Fruit fly (Drosophila melanogaster) whole organism, embryonic: ENCODE measurements around the gene RPA3.

Experiments
- Antp ChIP-seq: fragments of 200-800 bp; sonication (Bioruptor generic); optimal IDR thresholded peaks from 3 replicates; lab custom pipeline; 2016; ENCODE audit warnings: missing biosample characterization, missing genetic modification characterization
- CG11093 ChIP-seq: fragments of 200-800 bp; sonication (Bioruptor generic); IDR thresholded peaks from 3 replicates; pipeline ENCODE4 v1.3.6; 2022; ENCODE audit warnings: missing biosample characterization, missing genetic modification characterization
- CG11696 ChIP-seq: fragments of 200-800 bp; sonication (Bioruptor generic); IDR thresholded peaks from 2 replicates; pipeline ENCODE4 v1.3.6; 2022; ENCODE audit warnings: missing biosample characterization, missing genetic modification characterization
- CG12104 ChIP-seq: fragments of 200-800 bp; sonication (Bioruptor generic); optimal IDR thresholded peaks from 3 replicates; lab custom pipeline; 2016; ENCODE audit warnings: missing biosample characterization, missing genetic modification characterization
- CG13624 ChIP-seq: fragments of 200-800 bp; sonication (Bioruptor generic); optimal IDR thresholded peaks from 2 replicates; lab custom pipeline; 2016; ENCODE audit warnings: missing biosample characterization, missing genetic modification characterization
- CG17385 ChIP-seq: fragments of 200-800 bp; sonication (Bioruptor generic); optimal IDR thresholded peaks from 3 replicates; lab custom pipeline; 2018; ENCODE audit warnings: missing biosample characterization, mild to moderate bottlenecking, missing genetic modification characterization
- CG18476 ChIP-seq: fragments of 200-800 bp; sonication (Bioruptor generic); optimal IDR thresholded peaks from 2 replicates; lab custom pipeline; 2016; ENCODE audit warnings: missing biosample characterization, mild to moderate bottlenecking, missing genetic modification characterization
- CG2202 ChIP-seq: fragments of 200-800 bp; sonication (Bioruptor generic); optimal IDR thresholded peaks from 2 replicates; lab custom pipeline; 2018; ENCODE audit warnings: missing biosample characterization, mild to moderate bottlenecking, missing genetic modification characterization
- CG30403 ChIP-seq: fragments of 200-800 bp; sonication (Bioruptor generic); optimal IDR thresholded peaks from 3 replicates; lab custom pipeline; 2016; ENCODE audit warnings: missing biosample characterization, missing genetic modification characterization
- CG33213 ChIP-seq: fragments of 200-800 bp; sonication (Bioruptor generic); optimal IDR thresholded peaks from 3 replicates; lab custom pipeline; 2016; ENCODE audit warnings: missing biosample characterization, missing genetic modification characterization
- CG4328 ChIP-seq: fragments of 200-800 bp; sonication (Bioruptor generic); optimal IDR thresholded peaks from 3 replicates; lab custom pipeline; 2017; ENCODE audit warnings: missing biosample characterization, missing genetic modification reagents, missing genetic modification characterization
- CG7357 ChIP-seq: fragments of 200-800 bp; sonication (Bioruptor generic); IDR thresholded peaks from 3 replicates; pipeline ENCODE4 v1.3.6; 2022; ENCODE audit warnings: missing biosample characterization, missing genetic modification characterization
- CG8478 ChIP-seq: fragments of >200 bp; optimal IDR thresholded peaks from 2 replicates; lab custom pipeline; 2018
- CG9609 ChIP-seq: fragments of 200-800 bp; sonication (Bioruptor generic); optimal IDR thresholded peaks from 3 replicates; lab custom pipeline; 2016; ENCODE audit warnings: missing biosample characterization, missing genetic modification characterization
- D ChIP-seq, 2 experiments: fragments of 200-800 bp in 1 of 2; fragments of >200 bp in 1 of 2; sonication (Bioruptor generic) in 1 of 2; optimal IDR thresholded peaks; 2 replicates in 1 of 2; 3 replicates in 1 of 2; lab custom pipeline; 2017; ENCODE audit warnings: mild to moderate bottlenecking in 1 of 2, missing biosample characterization in 1 of 2, missing genetic modification characterization in 1 of 2, missing genetic modification reagents in 1 of 2
- Drgx ChIP-seq: fragments of 200-800 bp; sonication (Bioruptor generic); IDR thresholded peaks from 2 replicates; pipeline ENCODE4 v1.3.6; 2022; ENCODE audit warnings: missing biosample characterization, missing genetic modification characterization
- ERR ChIP-seq: fragments of 200-800 bp; sonication (Bioruptor generic); optimal IDR thresholded peaks from 2 replicates; lab custom pipeline; 2016; ENCODE audit warnings: missing biosample characterization, missing genetic modification characterization
- Ets65A ChIP-seq: fragments of 200-800 bp; sonication (Bioruptor generic); peaks from one replicate; lab custom pipeline; 2016; ENCODE audit warnings: missing biosample characterization, missing genetic modification characterization
- HmgD ChIP-seq: fragments of 200-800 bp; sonication (Bioruptor generic); optimal IDR thresholded peaks from 3 replicates; lab custom pipeline; 2016; ENCODE audit warnings: missing biosample characterization, missing genetic modification characterization
- Mrtf ChIP-seq: fragments of 200-800 bp; sonication (Bioruptor generic); IDR thresholded peaks from 3 replicates; pipeline ENCODE4 v1.3.6; 2022; ENCODE audit warnings: missing biosample characterization, missing genetic modification characterization
- Nf-YA ChIP-seq: fragments of 200-800 bp; sonication (Bioruptor generic); IDR thresholded peaks from 2 replicates; pipeline ENCODE4 v1.3.6; 2022; ENCODE audit warnings: missing biosample characterization, missing genetic modification characterization
- NfI ChIP-seq: fragments of 200-800 bp; sonication (Bioruptor generic); optimal IDR thresholded peaks from 3 replicates; lab custom pipeline; 2018; ENCODE audit warnings: missing biosample characterization, mild to moderate bottlenecking, missing genetic modification characterization, moderate library complexity
- Oaz ChIP-seq: fragments of 200-800 bp; sonication (Bioruptor generic); IDR thresholded peaks from 2 replicates; pipeline ENCODE4 v1.3.6; 2022; ENCODE audit warnings: missing biosample characterization, missing genetic modification characterization
- Oli ChIP-seq: fragments of 200-800 bp; sonication (Bioruptor generic); optimal IDR thresholded peaks from 2 replicates; lab custom pipeline; 2018; ENCODE audit warnings: missing biosample characterization, mild to moderate bottlenecking, missing genetic modification characterization, moderate library complexity
- Sry-δ ChIP-seq: fragments of 200-800 bp; sonication (Bioruptor generic); optimal IDR thresholded peaks from 2 replicates; lab custom pipeline; 2016; ENCODE audit warnings: missing biosample characterization, missing genetic modification characterization
- Taf1 ChIP-seq: fragments of 200-800 bp; sonication (Bioruptor generic); IDR thresholded peaks from 2 replicates; pipeline ENCODE4 v1.3.6; 2022; ENCODE audit warnings: missing biosample characterization, missing genetic modification characterization
- Xrp1 ChIP-seq: fragments of 200-800 bp; sonication (Bioruptor generic); IDR thresholded peaks from 2 replicates; pipeline ENCODE4 v1.3.6; 2022; ENCODE audit warnings: missing biosample characterization, missing genetic modification characterization
- ab ChIP-seq: fragments of 200-800 bp; sonication (Bioruptor generic); optimal IDR thresholded peaks from 2 replicates; lab custom pipeline; 2016; ENCODE audit warnings: missing biosample characterization, missing genetic modification characterization
- abd-A ChIP-seq: fragments of 200-800 bp; sonication (Bioruptor generic); optimal IDR thresholded peaks from 3 replicates; lab custom pipeline; 2019; ENCODE audit warnings: missing biosample characterization, mild to moderate bottlenecking, missing genetic modification characterization, moderate library complexity
- ac ChIP-seq: fragments of 200-800 bp; sonication (Bioruptor generic); optimal IDR thresholded peaks from 3 replicates; lab custom pipeline; 2017; ENCODE audit warnings: missing biosample characterization, mild to moderate bottlenecking, missing genetic modification characterization
- ap ChIP-seq: fragments of 200-800 bp; sonication (Bioruptor generic); IDR thresholded peaks from 2 replicates; pipeline ENCODE4 v1.3.6; 2022; ENCODE audit warnings: missing biosample characterization, missing genetic modification characterization
- btn ChIP-seq: fragments of 200-800 bp; sonication (Bioruptor generic); optimal IDR thresholded peaks from 2 replicates; lab custom pipeline; 2016; ENCODE audit warnings: missing biosample characterization, missing genetic modification characterization
- cato ChIP-seq: fragments of 200-800 bp; sonication (Bioruptor generic); optimal IDR thresholded peaks from 2 replicates; lab custom pipeline; 2016; ENCODE audit warnings: missing biosample characterization, missing genetic modification characterization, borderline replicate concordance
- cwo ChIP-seq: fragments of 200-800 bp; sonication (Bioruptor generic); optimal IDR thresholded peaks from 3 replicates; lab custom pipeline; 2017; ENCODE audit warnings: missing biosample characterization, missing genetic modification characterization, mild to moderate bottlenecking, moderate library complexity, missing genetic modification reagents
- dati ChIP-seq: fragments of 200-800 bp; sonication (Bioruptor generic); IDR thresholded peaks from 2 replicates; pipeline ENCODE4 v1.3.6; 2022; ENCODE audit warnings: missing biosample characterization, missing genetic modification characterization
- dmrt99B ChIP-seq: fragments of 200-800 bp; sonication (Bioruptor generic); optimal IDR thresholded peaks from 2 replicates; lab custom pipeline; 2018; ENCODE audit warnings: missing biosample characterization, mild to moderate bottlenecking, missing genetic modification characterization, moderate library complexity
- eve ChIP-seq, 2 experiments: fragments of >200 bp; optimal IDR thresholded peaks; 2 replicates each; lab custom pipeline; 2017; ENCODE audit warnings: missing biosample characterization in 2 of 2, missing genetic modification characterization in 2 of 2
- fd96Cb ChIP-seq: fragments of 200-800 bp; sonication (Bioruptor generic); optimal IDR thresholded peaks from 2 replicates; lab custom pipeline; 2018; ENCODE audit warnings: missing biosample characterization, mild to moderate bottlenecking, missing genetic modification characterization, moderate library complexity
- fu2 ChIP-seq: fragments of 200-800 bp; sonication (Bioruptor generic); optimal IDR thresholded peaks from 2 replicates; lab custom pipeline; 2016; ENCODE audit warnings: missing biosample characterization, missing genetic modification characterization
- lov ChIP-seq, 2 experiments: fragments of 200-800 bp in 1 of 2; fragments of >200 bp in 1 of 2; sonication (Bioruptor generic) in 1 of 2; IDR thresholded peaks in 1 of 2; optimal IDR thresholded peaks in 1 of 2; 2 replicates in 1 of 2; 3 replicates in 1 of 2; pipeline versions ENCODE4 v1.3.6 to Lab custom; 2017 to 2022; ENCODE audit warnings: missing biosample characterization in 1 of 2, missing genetic modification characterization in 1 of 2
- onecut ChIP-seq: fragments of 200-800 bp; sonication (Bioruptor generic); IDR thresholded peaks from 2 replicates; pipeline ENCODE4 v1.3.6; 2022; ENCODE audit warnings: missing biosample characterization, missing genetic modification characterization
- pzg ChIP-seq: fragments of 200-800 bp; sonication (Bioruptor generic); optimal IDR thresholded peaks from 3 replicates; lab custom pipeline; 2018; ENCODE audit warnings: missing biosample characterization, mild to moderate bottlenecking, missing genetic modification characterization, moderate library complexity
- rib ChIP-seq: fragments of 200-800 bp; sonication (Bioruptor generic); IDR thresholded peaks from 2 replicates; pipeline ENCODE4 v1.3.6; 2022; ENCODE audit warnings: missing biosample characterization, missing genetic modification characterization
- seq ChIP-seq: fragments of 200-800 bp; sonication (Bioruptor generic); IDR thresholded peaks from 2 replicates; pipeline ENCODE4 v1.3.6; 2022; ENCODE audit warnings: missing biosample characterization, missing genetic modification characterization
- sob ChIP-seq: fragments of 200-800 bp; sonication (Bioruptor generic); IDR thresholded peaks from 2 replicates; pipeline ENCODE4 v1.3.6; 2022; ENCODE audit warnings: missing biosample characterization, missing genetic modification characterization
- trem ChIP-seq: fragments of 200-800 bp; optimal IDR thresholded peaks from 3 replicates; lab custom pipeline; 2019; ENCODE audit warnings: missing biosample characterization, mild to moderate bottlenecking, missing genetic modification characterization, moderate library complexity
- tup ChIP-seq: fragments of 200-800 bp; sonication (Bioruptor generic); optimal IDR thresholded peaks from 2 replicates; lab custom pipeline; 2016; ENCODE audit warnings: missing biosample characterization, mild to moderate bottlenecking, missing genetic modification characterization, moderate library complexity
- unpg ChIP-seq: fragments of 200-800 bp; sonication (Bioruptor generic); optimal IDR thresholded peaks from 3 replicates; lab custom pipeline; 2018; ENCODE audit warnings: missing biosample characterization, mild to moderate bottlenecking, missing genetic modification characterization, moderate library complexity
- wor ChIP-seq: fragments of 200-800 bp; sonication (Bioruptor generic); IDR thresholded peaks from 2 replicates; pipeline ENCODE4 v1.3.6; 2022; ENCODE audit warnings: missing biosample characterization, missing genetic modification characterization

The RPA3 gene

dm6 chrX:11580200-11580840 lies 35.3 kb downstream of the RPA3 start, which contains the start of gene nod (continued):
- TF ChIP-seq CG4328 (peak; percentile 23), wor (GFP tag; lab: Robert Waterston, UW) (peak; percentile 34; the same call in 1 of the 2 replicates), Drgx (GFP tag; lab: Robert Waterston, UW) (0 out of 2 replicates have a peak, but pooled peaks have one; percentile 22), tup (no peak), Ets65A (GFP tag; lab: Kevin White, UChicago) (peak; percentile 94), Xrp1 (GFP tag; lab: Robert Waterston, UW) (peak; percentile 48; the same call in 1 of the 2 replicates), CG7357 (GFP tag; lab: Robert Waterston, UW) (peak; percentile 13; the same call in 1 of the 3 replicates), CG11093 (GFP tag; lab: Robert Waterston, UW) (0 out of 3 replicates have a peak, but pooled peaks have one; percentile 18), btn (GFP tag; lab: Kevin White, UChicago) (no peak), ap (GFP tag; lab: Robert Waterston, UW) (peak; percentile 48), Oli (tag; lab: Kevin White, UChicago) (peak; percentile 50), CG9609 (peak; percentile 55), onecut (GFP tag; lab: Robert Waterston, UW) (0 out of 2 replicates have a peak, but pooled peaks have one; percentile 26), lov (optimal IDR thresholded peaks at IDR 0.05; lab: Kevin White, UChicago) (no peak), lov (GFP tag; IDR thresholded peaks at IDR 0.05; lab: Robert Waterston, UW) (no peak), CG30403 (GFP tag; lab: Kevin White, UChicago) (peak; percentile 72), abd-A (tag; lab: Kevin White, UChicago) (no peak), unpg (GFP tag; lab: Kevin White, UChicago) (peak; percentile 61), pzg (GFP tag; lab: Kevin White, UChicago) (peak; percentile 97), CG12104 (no peak), CG33213 (GFP tag; lab: Kevin White, UChicago) (peak; percentile 76), cwo (peak; percentile 46), NfI (GFP tag; lab: Kevin White, UChicago) (peak; percentile 64), CG17385 (GFP tag; lab: Kevin White, UChicago) (peak; percentile 17), dmrt99B (tag; lab: Kevin White, UChicago) (peak; percentile 65), cato (peak; percentile 54), Antp (GFP tag; lab: Kevin White, UChicago) (peak; percentile 75), Sry-δ (GFP tag; lab: Kevin White, UChicago) (peak; percentile 97), CG2202 (tag; lab: Kevin White, UChicago) (no peak), dati (GFP tag; lab: Robert Waterston, UW) (no peak), sob (GFP tag; lab: Robert Waterston, UW) (peak; percentile 55; the same call in 1 of the 2 replicates), trem (tag; lab: Kevin White, UChicago) (peak; percentile 90), CG13624 (GFP tag; lab: Kevin White, UChicago) (peak; percentile 55), ac (no peak), eve (GFP tag; optimal IDR thresholded peaks at IDR 0.05; lab: Kevin White, UChicago) (no peak), Mrtf (0 out of 3 replicates have a peak, but pooled peaks have one; percentile 31), HmgD (GFP tag; lab: Kevin White, UChicago) (peak; percentile 55), ERR (GFP tag; lab: Kevin White, UChicago) (peak; percentile 74), CG11696 (GFP tag; lab: Robert Waterston, UW) (no peak), fu2 (GFP tag; lab: Kevin White, UChicago) (peak; percentile 66), Oaz (GFP tag; lab: Robert Waterston, UW) (no peak; the same call in 1 of the 2 replicates), fd96Cb (tag; lab: Kevin White, UChicago) (peak; percentile 45), D (optimal IDR thresholded peaks at IDR 0.05; lab: Kevin White, UChicago) (peak; percentile 71), D (GFP tag; optimal IDR thresholded peaks at IDR 0.05; lab: Kevin White, UChicago) (peak; percentile 10), Taf1 (GFP tag; lab: Robert Waterston, UW) (no peak), CG18476 (GFP tag; lab: Kevin White, UChicago) (peak; percentile 43), seq (GFP tag; lab: Robert Waterston, UW) (peak; percentile 15; the same call in 1 of the 2 replicates), Nf-YA (GFP tag; lab: Robert Waterston, UW) (peak; percentile 35; the same call in 1 of the 2 replicates), ab (GFP tag; lab: Kevin White, UChicago) (no peak), rib (GFP tag; lab: Robert Waterston, UW) (0 out of 2 replicates have a peak, but pooled peaks have one; percentile 30), CG8478 (lab: Kevin White, UChicago) (no peak)
